Fruit fly (Drosophila melanogaster): ENCODE measurements around the gene nyo.

nyo gene

dm6 chr3R:31599538-31600313 lies 56.9 kb downstream of the nyo start:
- TF ChIP-seq CG4496 (GFP tag; IDR thresholded peaks at IDR 0.05) (0 out of 3 replicates have a peak, but pooled peaks have one; percentile 17), CG12605 (GFP tag; IDR thresholded peaks at IDR 0.05) (no peak), gl (tag; optimal IDR thresholded peaks at IDR 0.05) (no peak)

DNA sequence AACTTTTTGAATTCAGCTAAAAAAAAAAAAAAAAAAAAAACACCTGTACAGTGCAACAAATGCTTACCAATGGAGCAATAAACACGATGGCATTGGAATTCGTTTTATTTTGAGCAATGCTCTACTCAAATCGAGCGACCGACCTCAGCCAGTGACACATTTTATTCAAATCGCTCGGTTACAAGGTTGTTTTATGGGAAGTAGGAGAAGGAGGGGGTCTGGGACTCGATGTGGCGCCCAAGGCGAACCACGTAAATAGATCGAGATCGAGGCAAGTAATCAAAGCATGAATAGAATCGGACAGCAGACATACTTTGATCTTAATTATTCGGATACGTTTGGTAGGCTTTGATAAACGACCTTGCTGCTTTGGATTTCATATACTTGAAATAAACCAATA lies 60.4 kb downstream of the nyo start:
- TF ChIP-seq fd96Ca (GFP tag; IDR thresholded peaks at IDR 0.05) (0 out of 3 replicates have a peak, but pooled peaks have one; percentile 28), EcR (GFP tag; optimal IDR thresholded peaks at IDR 0.05) (no peak), gl (tag; optimal IDR thresholded peaks at IDR 0.05) (no peak), Snoo (tag; optimal IDR thresholded peaks at IDR 0.05) (no peak)

- no peak for TF ChIP-seq CG14655 (GFP tag; optimal IDR thresholded peaks at IDR 0.05)
- TF ChIP-seq Snoo (tag; optimal IDR thresholded peaks at IDR 0.05): no peak
- TF ChIP-seq Pif1B (GFP tag; optimal IDR thresholded peaks at IDR 0.05): no peak
- TF ChIP-seq CG12605 (GFP tag; IDR thresholded peaks at IDR 0.05): no peak
- no peak for TF ChIP-seq CG8301 (tag; optimal IDR thresholded peaks at IDR 0.05)
- no peak for TF ChIP-seq fd96Ca (GFP tag; IDR thresholded peaks at IDR 0.05)
- no peak for TF ChIP-seq gl (tag; optimal IDR thresholded peaks at IDR 0.05)
- TF ChIP-seq CG17806 (tag; optimal IDR thresholded peaks at IDR 0.05): no peak
- TF ChIP-seq CG15710 (tag; optimal IDR thresholded peaks at IDR 0.05): no peak
- no peak for TF ChIP-seq CG34367 (tag; optimal IDR thresholded peaks at IDR 0.05)
- no peak for TF ChIP-seq rn (GFP tag; IDR thresholded peaks at IDR 0.05)
- no peak for TF ChIP-seq CG13204 (GFP tag; optimal IDR thresholded peaks at IDR 0.05)
- TF ChIP-seq CG9948 (tag; optimal IDR thresholded peaks at IDR 0.05): no peak
- TF ChIP-seq D1 (tag; optimal IDR thresholded peaks at IDR 0.05): no peak
- no peak for TF ChIP-seq CG4496 (GFP tag; IDR thresholded peaks at IDR 0.05)
- no peak for TF ChIP-seq Ets98B (GFP tag; IDR thresholded peaks at IDR 0.05)
These were observed 60.8 kb downstream of the nyo start for dm6 chr3R:31603655-31604054.

- TF ChIP-seq CG32121 (GFP tag; IDR thresholded peaks at IDR 0.05) (no peak), CG4496 (GFP tag; IDR thresholded peaks at IDR 0.05) (no peak)
These were observed 61.7 kb downstream of the nyo start for dm6 chr3R:31604409-31605116.

dm6 chr3R:31605117-31605432 lies 62.2 kb downstream of the nyo start:
- TF ChIP-seq Ets98B (GFP tag; IDR thresholded peaks at IDR 0.05): no peak
- TF ChIP-seq CG32121 (GFP tag; IDR thresholded peaks at IDR 0.05): no peak
- TF ChIP-seq Snoo (tag; optimal IDR thresholded peaks at IDR 0.05): no peak
- no peak for TF ChIP-seq CG9948 (tag; optimal IDR thresholded peaks at IDR 0.05)
- TF ChIP-seq Pif1B (GFP tag; optimal IDR thresholded peaks at IDR 0.05): no peak
- no peak for TF ChIP-seq CG13204 (GFP tag; optimal IDR thresholded peaks at IDR 0.05)
- TF ChIP-seq CG8159 (tag; optimal IDR thresholded peaks at IDR 0.05): no peak
- no peak for TF ChIP-seq CG34367 (tag; optimal IDR thresholded peaks at IDR 0.05)

dm6 chr3R:31605790-31606189 lies 63.0 kb downstream of the nyo start:
- TF ChIP-seq CG8301 (tag; optimal IDR thresholded peaks at IDR 0.05): no peak
- no peak for TF ChIP-seq rn (GFP tag; IDR thresholded peaks at IDR 0.05)
- TF ChIP-seq EcR (GFP tag; optimal IDR thresholded peaks at IDR 0.05): no peak
- TF ChIP-seq gl (tag; optimal IDR thresholded peaks at IDR 0.05): no peak
- no peak for TF ChIP-seq CG12605 (GFP tag; IDR thresholded peaks at IDR 0.05)

DNA sequence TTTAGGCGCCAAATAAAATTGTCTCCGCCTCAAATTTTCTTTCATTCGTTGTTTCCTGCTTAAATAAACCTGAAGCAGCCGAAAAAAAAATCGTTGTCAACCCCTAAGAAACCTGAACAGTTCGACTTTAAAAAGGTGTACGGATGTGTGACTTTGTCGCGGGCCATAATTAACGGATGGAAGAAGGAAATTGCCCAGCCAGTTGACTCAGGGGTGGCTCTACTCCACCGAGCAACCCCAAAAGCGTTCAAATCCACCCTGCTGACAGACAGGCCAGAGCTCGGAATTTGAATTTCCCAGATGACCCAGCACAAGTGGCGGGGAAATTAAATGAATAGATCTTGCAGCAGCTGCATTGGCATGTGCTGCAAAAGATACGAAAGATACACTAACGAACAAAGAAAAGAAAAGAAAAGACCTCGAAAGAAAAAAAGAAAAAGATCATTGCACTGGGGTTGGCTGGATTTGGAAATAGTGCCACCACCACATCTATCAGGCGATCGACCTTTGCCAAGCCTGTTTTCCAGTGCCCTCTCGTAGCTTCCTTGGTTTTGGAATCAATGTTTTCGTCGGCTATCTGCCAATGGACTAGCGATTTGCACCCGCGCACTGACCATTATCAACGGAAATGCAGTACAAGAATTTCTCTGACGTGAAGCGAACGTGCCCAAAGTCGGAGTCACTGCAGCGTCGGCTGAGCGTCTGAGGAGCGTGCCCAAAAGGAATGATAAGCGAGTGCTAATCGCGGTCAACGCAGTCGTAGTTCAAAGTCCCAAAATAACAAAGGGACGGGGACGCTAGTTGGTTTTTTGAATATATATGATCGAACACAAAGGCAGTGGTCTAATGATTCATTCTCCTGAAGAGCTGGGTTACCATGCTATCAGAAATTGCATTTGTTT lies 63.7 kb downstream of the nyo start:
- TF ChIP-seq CG10348 (GFP tag; IDR thresholded peaks at IDR 0.05) (no peak), EcR (GFP tag; optimal IDR thresholded peaks at IDR 0.05) (peak; percentile 28)

Data from whole organism, pupa.